Worm (Caenorhabditis elegans): ENCODE data around the gene sqv-4.

Gene sqv-4

DNA sequence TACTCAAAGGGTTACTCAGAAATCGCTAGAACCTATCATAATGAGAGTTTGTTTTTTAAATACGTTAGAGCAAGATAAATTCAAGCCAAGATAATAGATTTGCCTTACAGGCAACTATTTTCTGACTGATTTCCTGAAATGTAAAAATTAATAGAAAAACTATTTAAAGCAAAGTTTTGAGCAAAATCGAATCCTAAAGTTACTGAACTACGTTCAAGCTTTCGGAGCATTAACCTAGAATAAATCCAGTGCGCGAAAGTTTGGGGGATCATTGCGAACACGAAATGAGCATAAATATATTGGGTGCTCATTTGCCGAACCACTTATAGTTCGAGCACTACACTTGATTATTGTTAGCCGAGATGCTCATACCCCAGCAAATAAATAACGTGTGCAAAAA lies 10.4 kb upstream of the sqv-4 start, which contains the start of gene ceh-22:
Gene ceh-22, plus strand, starts transcription at position 301 of the 400 bp plus-strand sequence.
- TF ChIP-seq tab-1 (GFP tag; IDR thresholded peaks at IDR 0.05): no peak
- TF ChIP-seq cog-1 (tag; optimal IDR thresholded peaks at IDR 0.05): no peak
- TF ChIP-seq ztf-29 (GFP tag; IDR thresholded peaks at IDR 0.05): no peak
- TF ChIP-seq ztf-23 (GFP tag; IDR thresholded peaks at IDR 0.05): no peak
- no peak for TF ChIP-seq klf-2 (GFP tag; conservative IDR thresholded peaks at IDR 0.05)
- no peak for TF ChIP-seq med-1 (GFP tag; optimal IDR thresholded peaks at IDR 0.05; ENCODE audit: insufficient read depth)
- TF ChIP-seq T22C8.4 (GFP tag; IDR thresholded peaks at IDR 0.05): no peak
- no peak for TF ChIP-seq ref-1 (GFP tag; conservative IDR thresholded peaks at IDR 0.05)
- no peak for TF ChIP-seq flt-1 (GFP tag; IDR thresholded peaks at IDR 0.05)

DNA sequence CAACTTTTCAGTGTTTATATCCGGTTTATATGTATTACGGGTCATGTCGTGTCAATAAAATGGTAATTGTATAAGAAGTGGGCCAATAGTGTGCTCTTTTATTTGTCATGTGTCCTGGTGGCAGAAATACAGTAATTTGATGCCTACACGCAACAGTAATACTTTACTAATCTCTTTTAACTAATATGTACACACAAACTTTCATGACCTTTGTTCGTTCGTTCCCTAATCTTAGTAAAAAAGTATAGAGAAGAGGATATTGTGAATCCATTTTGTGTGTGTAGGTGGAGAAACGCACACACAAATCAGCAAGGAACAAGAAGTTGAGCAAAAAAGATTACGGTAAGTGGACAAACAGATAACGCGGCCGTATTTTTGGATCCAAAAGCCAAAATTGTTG lies 9.6 kb upstream of the sqv-4 start:
- TF ChIP-seq cog-1 (tag; optimal IDR thresholded peaks at IDR 0.05): no peak
- no peak for TF ChIP-seq tab-1 (GFP tag; IDR thresholded peaks at IDR 0.05)
- TF ChIP-seq ztf-23 (GFP tag; IDR thresholded peaks at IDR 0.05): no peak
- no peak for TF ChIP-seq klf-2 (GFP tag; conservative IDR thresholded peaks at IDR 0.05)
- TF ChIP-seq ztf-29 (GFP tag; IDR thresholded peaks at IDR 0.05): no peak
- no peak for TF ChIP-seq med-1 (GFP tag; optimal IDR thresholded peaks at IDR 0.05; ENCODE audit: insufficient read depth)
- TF ChIP-seq ref-1 (GFP tag; conservative IDR thresholded peaks at IDR 0.05): no peak
- TF ChIP-seq flt-1 (GFP tag; IDR thresholded peaks at IDR 0.05): no peak
- no peak for TF ChIP-seq T22C8.4 (GFP tag; IDR thresholded peaks at IDR 0.05)

DNA sequence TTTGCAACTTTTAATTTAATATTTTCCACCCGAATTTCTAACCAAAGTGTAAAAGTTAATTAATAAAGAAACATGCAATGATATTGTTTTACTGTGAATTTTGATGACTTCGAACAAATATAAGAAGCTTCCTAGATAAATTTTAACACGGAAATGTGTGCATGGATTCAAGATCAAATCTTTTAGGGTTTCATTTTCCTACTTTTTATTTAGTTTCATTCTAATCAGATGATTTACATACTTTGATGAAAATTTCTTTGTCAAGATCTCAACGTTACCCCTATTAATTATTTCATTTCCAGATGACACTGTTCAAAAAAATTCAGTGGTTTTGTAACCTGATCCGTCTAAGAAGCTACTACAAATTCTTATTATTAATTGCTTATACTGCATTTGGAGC lies 6.0 kb upstream of the sqv-4 start, which contains the start of gene twk-12:
Gene twk-12, plus strand, starts transcription at position 301 of the 400 bp plus-strand sequence.
- TF ChIP-seq ztf-23 (GFP tag; IDR thresholded peaks at IDR 0.05) (no peak), med-1 (GFP tag; optimal IDR thresholded peaks at IDR 0.05; ENCODE audit: insufficient read depth) (no peak), tab-1 (GFP tag; IDR thresholded peaks at IDR 0.05) (no peak), klf-2 (GFP tag; conservative IDR thresholded peaks at IDR 0.05) (no peak), ref-1 (GFP tag; conservative IDR thresholded peaks at IDR 0.05) (no peak), cog-1 (tag; optimal IDR thresholded peaks at IDR 0.05) (no peak), ztf-29 (GFP tag; IDR thresholded peaks at IDR 0.05) (no peak), flt-1 (GFP tag; IDR thresholded peaks at IDR 0.05) (no peak), T22C8.4 (GFP tag; IDR thresholded peaks at IDR 0.05) (no peak)

- TF ChIP-seq ref-1 (GFP tag; conservative IDR thresholded peaks at IDR 0.05) (no peak), T22C8.4 (GFP tag; IDR thresholded peaks at IDR 0.05) (no peak), flt-1 (GFP tag; IDR thresholded peaks at IDR 0.05) (no peak), cog-1 (tag; optimal IDR thresholded peaks at IDR 0.05) (no peak)
Measured at ce11 chrV:10664271-10664670, 3.0 kb upstream of the sqv-4 start.

DNA sequence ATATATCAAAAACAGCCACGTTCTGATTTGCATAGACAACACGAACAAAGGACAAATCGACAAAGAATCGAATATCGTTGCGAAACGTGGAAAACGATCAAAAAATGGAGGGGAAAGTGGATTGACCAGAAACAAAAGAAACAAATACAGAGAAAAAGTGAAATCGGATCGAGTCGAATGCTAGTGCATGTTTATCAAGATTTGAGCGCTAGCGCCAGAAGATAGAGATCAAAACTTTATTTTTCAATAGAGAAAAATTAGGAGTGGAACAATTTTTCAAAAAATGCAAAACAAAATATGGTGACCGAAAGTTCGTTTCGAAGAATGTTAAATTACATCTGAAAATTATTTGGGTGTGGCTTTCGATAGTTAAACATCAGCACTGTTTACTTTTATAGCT lies 733 bp upstream of the sqv-4 start:
- TF ChIP-seq flt-1 (GFP tag; IDR thresholded peaks at IDR 0.05) (no peak), cog-1 (tag; optimal IDR thresholded peaks at IDR 0.05) (no peak), ztf-29 (GFP tag; IDR thresholded peaks at IDR 0.05) (no peak), klf-2 (GFP tag; conservative IDR thresholded peaks at IDR 0.05) (no peak), ref-1 (GFP tag; conservative IDR thresholded peaks at IDR 0.05) (no peak), T22C8.4 (GFP tag; IDR thresholded peaks at IDR 0.05) (no peak), med-1 (GFP tag; optimal IDR thresholded peaks at IDR 0.05; ENCODE audit: insufficient read depth) (no peak), tab-1 (GFP tag; IDR thresholded peaks at IDR 0.05) (no peak), ztf-23 (GFP tag; IDR thresholded peaks at IDR 0.05) (no peak)

- TF ChIP-seq ztf-29 (GFP tag; IDR thresholded peaks at IDR 0.05) (no peak), cog-1 (tag; optimal IDR thresholded peaks at IDR 0.05) (no peak), klf-2 (GFP tag; conservative IDR thresholded peaks at IDR 0.05) (no peak), flt-1 (GFP tag; IDR thresholded peaks at IDR 0.05) (no peak), med-1 (GFP tag; optimal IDR thresholded peaks at IDR 0.05; ENCODE audit: insufficient read depth) (no peak)
Measured at ce11 chrV:10659343-10659742, 1.9 kb downstream of the sqv-4 start.

DNA sequence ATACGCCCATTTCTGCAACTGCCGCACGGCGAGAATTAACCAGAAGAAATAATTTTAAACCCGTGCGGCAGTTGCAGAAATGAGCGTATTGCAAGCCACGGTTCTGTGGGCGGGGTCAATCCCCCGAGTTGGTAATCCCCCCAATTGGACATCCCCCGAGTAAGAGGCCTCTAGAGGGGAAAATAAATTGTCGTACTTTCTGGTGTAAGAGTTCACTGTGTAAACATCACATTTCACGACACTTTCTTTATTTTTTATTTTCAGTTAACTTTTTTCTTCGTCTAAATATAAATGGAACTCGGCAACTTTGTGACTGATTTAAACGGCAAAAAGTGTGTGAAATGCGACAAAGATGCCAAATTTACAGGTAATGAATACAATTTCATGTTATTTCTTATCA lies 3.3 kb downstream of the sqv-4 start, which contains the start of gene tut-2:
Gene tut-2, plus strand, starts transcription at position 277 of the 400 bp plus-strand sequence.
- 0 out of 2 replicates have a peak, but pooled peaks have one; percentile 6 for TF ChIP-seq ztf-29 (GFP tag; IDR thresholded peaks at IDR 0.05)
- no peak for TF ChIP-seq T22C8.4 (GFP tag; IDR thresholded peaks at IDR 0.05)

ce11 chrV:10656958-10657357 lies 4.3 kb downstream of the sqv-4 start, which contains the start of gene ugt-34:
ugt-34 (minus strand) TSS chrV:10656978.
- no peak for TF ChIP-seq ztf-29 (GFP tag; IDR thresholded peaks at IDR 0.05)
- TF ChIP-seq ztf-23 (GFP tag; IDR thresholded peaks at IDR 0.05): no peak
- TF ChIP-seq med-1 (GFP tag; optimal IDR thresholded peaks at IDR 0.05; ENCODE audit: insufficient read depth): no peak
- TF ChIP-seq ref-1 (GFP tag; conservative IDR thresholded peaks at IDR 0.05): no peak
- TF ChIP-seq T22C8.4 (GFP tag; IDR thresholded peaks at IDR 0.05): no peak
- TF ChIP-seq flt-1 (GFP tag; IDR thresholded peaks at IDR 0.05): no peak
- TF ChIP-seq tab-1 (GFP tag; IDR thresholded peaks at IDR 0.05): no peak
- TF ChIP-seq klf-2 (GFP tag; conservative IDR thresholded peaks at IDR 0.05): no peak
- TF ChIP-seq cog-1 (tag; optimal IDR thresholded peaks at IDR 0.05): no peak

ce11 chrV:10654165-10654564 lies 7.1 kb downstream of the sqv-4 start, which contains the start of gene ugt-35:
ugt-35 (minus strand) TSS chrV:10654265.
- no peak for TF ChIP-seq ztf-29 (GFP tag; IDR thresholded peaks at IDR 0.05)
- no peak for TF ChIP-seq med-1 (GFP tag; optimal IDR thresholded peaks at IDR 0.05; ENCODE audit: insufficient read depth)
- TF ChIP-seq ref-1 (GFP tag; conservative IDR thresholded peaks at IDR 0.05): no peak
- no peak for TF ChIP-seq ztf-23 (GFP tag; IDR thresholded peaks at IDR 0.05)
- no peak for TF ChIP-seq T22C8.4 (GFP tag; IDR thresholded peaks at IDR 0.05)
- TF ChIP-seq tab-1 (GFP tag; IDR thresholded peaks at IDR 0.05): no peak
- TF ChIP-seq cog-1 (tag; optimal IDR thresholded peaks at IDR 0.05): no peak

- TF ChIP-seq T22C8.4 (GFP tag; IDR thresholded peaks at IDR 0.05): no peak
- TF ChIP-seq flt-1 (GFP tag; IDR thresholded peaks at IDR 0.05): no peak
- TF ChIP-seq ref-1 (GFP tag; conservative IDR thresholded peaks at IDR 0.05): no peak
- no peak for TF ChIP-seq ztf-23 (GFP tag; IDR thresholded peaks at IDR 0.05)
- TF ChIP-seq cog-1 (tag; optimal IDR thresholded peaks at IDR 0.05): no peak
- no peak for TF ChIP-seq med-1 (GFP tag; optimal IDR thresholded peaks at IDR 0.05; ENCODE audit: insufficient read depth)
- TF ChIP-seq tab-1 (GFP tag; IDR thresholded peaks at IDR 0.05): no peak
- no peak for TF ChIP-seq ztf-29 (GFP tag; IDR thresholded peaks at IDR 0.05)
- TF ChIP-seq klf-2 (GFP tag; conservative IDR thresholded peaks at IDR 0.05): no peak
Measured at ce11 chrV:10648146-10648545, 13.1 kb downstream of the sqv-4 start, which contains the start of gene aqp-6. aqp-6 (plus strand) TSS chrV:10648446.

Data from whole organism, midembryonic.